Fruit fly (Drosophila melanogaster) Kc167 (cell line): ENCODE measurements around the gene pxb.

Source experiments
- Sin3A ChIP-seq: fragments of >200 bp; optimal IDR thresholded peaks from 2 replicates; lab custom pipeline; 2018; ENCODE audit warnings: missing external identifiers
- insv ChIP-seq: fragments of >200 bp; optimal IDR thresholded peaks from 3 replicates; lab custom pipeline; 2018; ENCODE audit warnings: missing external identifiers
- psq ChIP-seq: fragments of >200 bp; optimal IDR thresholded peaks from 2 replicates; lab custom pipeline; 2017; ENCODE audit warnings: missing external identifiers
- ttk ChIP-seq: sonication (Bioruptor generic); optimal IDR thresholded peaks from 2 replicates; lab custom pipeline; 2017; ENCODE audit warnings: missing external identifiers

- TF ChIP-seq psq (no peak), insv (lab: Kevin White, UChicago) (no peak), Sin3A (lab: Kevin White, UChicago) (no peak), ttk (lab: Kevin White, UChicago) (no peak)
Measured at dm6 chr3R:15654870-15655269, 11.1 kb upstream of the pxb start.
